Worm (Caenorhabditis elegans): ENCODE measurements around the gene sao-1.

Gene sao-1

ce11 chrV:14012002-14012554 is 48.4 kb downstream of the sao-1 start, which contains the start of the genes ddx-17 and aip-1 (continued):
- TF ChIP-seq sem-4 (tag; optimal IDR thresholded peaks at IDR 0.05) (peak; percentile 2), nhr-23 (tag; optimal IDR thresholded peaks at IDR 0.05) (no peak), F13H6.1 (tag; optimal IDR thresholded peaks at IDR 0.05) (peak; percentile 55), ztf-11 (tag; optimal IDR thresholded peaks at IDR 0.05) (no peak), elt-1 (tag; optimal IDR thresholded peaks at IDR 0.05) (no peak), ztf-4 (tag; optimal IDR thresholded peaks at IDR 0.05) (peak; percentile 23)

ce11 chrV:14013638-14014037 is 49.9 kb downstream of the sao-1 start:
- TF ChIP-seq nhr-25 (tag; optimal IDR thresholded peaks at IDR 0.05): no peak
- TF ChIP-seq sma-9 (GFP tag; optimal IDR thresholded peaks at IDR 0.05): no peak
- no peak for TF ChIP-seq sma-9 (tag; optimal IDR thresholded peaks at IDR 0.05)
- no peak for TF ChIP-seq sma-3 (GFP tag; optimal IDR thresholded peaks at IDR 0.05)
- TF ChIP-seq mbf-1 (tag; optimal IDR thresholded peaks at IDR 0.05): no peak
- no peak for TF ChIP-seq unc-62 (GFP tag; optimal IDR thresholded peaks at IDR 0.05)
- no peak for TF ChIP-seq gmeb-1 (tag; optimal IDR thresholded peaks at IDR 0.05)
- no peak for TF ChIP-seq ZK546.5 (tag; optimal IDR thresholded peaks at IDR 0.05)
- no peak for TF ChIP-seq ztf-1 (GFP tag; conservative IDR thresholded peaks at IDR 0.05)
- no peak for TF ChIP-seq mab-5 (tag; optimal IDR thresholded peaks at IDR 0.05)
- TF ChIP-seq dmd-4 (tag; optimal IDR thresholded peaks at IDR 0.05): no peak
- TF ChIP-seq aly-2 (tag; optimal IDR thresholded peaks at IDR 0.05): no peak
- TF ChIP-seq R02D3.7 (tag; optimal IDR thresholded peaks at IDR 0.05): no peak
- no peak for TF ChIP-seq nhr-23 (tag; optimal IDR thresholded peaks at IDR 0.05)
- TF ChIP-seq unc-39 (tag; optimal IDR thresholded peaks at IDR 0.05): no peak
- TF ChIP-seq nhr-77 (tag; optimal IDR thresholded peaks at IDR 0.05): no peak
- no peak for TF ChIP-seq crh-2 (tag; optimal IDR thresholded peaks at IDR 0.05)

- TF ChIP-seq nhr-25 (tag; optimal IDR thresholded peaks at IDR 0.05): no peak
- TF ChIP-seq alr-1 (tag; optimal IDR thresholded peaks at IDR 0.05): no peak
- no peak for TF ChIP-seq nhr-237 (tag; optimal IDR thresholded peaks at IDR 0.05)
- TF ChIP-seq Y55F3AM.14 (GFP tag; optimal IDR thresholded peaks at IDR 0.05): no peak
- no peak for TF ChIP-seq unc-55 (GFP tag; optimal IDR thresholded peaks at IDR 0.05)
- TF ChIP-seq elt-3 (tag; optimal IDR thresholded peaks at IDR 0.05): no peak
- no peak for TF ChIP-seq lsy-2 (tag; optimal IDR thresholded peaks at IDR 0.05)
- no peak for TF ChIP-seq gmeb-1 (tag; optimal IDR thresholded peaks at IDR 0.05)
- TF ChIP-seq mab-5 (tag; optimal IDR thresholded peaks at IDR 0.05): no peak
- no peak for TF ChIP-seq lin-13 (GFP tag; optimal IDR thresholded peaks at IDR 0.05)
- TF ChIP-seq dmd-4 (tag; optimal IDR thresholded peaks at IDR 0.05): no peak
- no peak for TF ChIP-seq ceh-82 (tag; optimal IDR thresholded peaks at IDR 0.05)
- TF ChIP-seq nhr-129 (tag; optimal IDR thresholded peaks at IDR 0.05): no peak
- TF ChIP-seq blmp-1 (tag; optimal IDR thresholded peaks at IDR 0.05; ENCODE audit: insufficient read depth): no peak
- no peak for TF ChIP-seq R02D3.7 (tag; optimal IDR thresholded peaks at IDR 0.05)
- TF ChIP-seq skn-1 (tag; optimal IDR thresholded peaks at IDR 0.05): no peak
These were observed 50.7 kb downstream of the sao-1 start, which contains the start of gene end-3 for ce11 chrV:14014395-14014794. end-3 (plus strand) TSS chrV:14014695.
